Worm (Caenorhabditis elegans): Measurements from ENCODE around the gene hrg-1.

- TF ChIP-seq fkh-10 (GFP tag; optimal IDR thresholded peaks at IDR 0.05) (no peak), gmeb-2 (tag; optimal IDR thresholded peaks at IDR 0.05) (peak; percentile 57), madf-2 (tag; optimal IDR thresholded peaks at IDR 0.05) (peak; percentile 16), F13H6.1 (tag; optimal IDR thresholded peaks at IDR 0.05) (no peak), elt-2 (tag; optimal IDR thresholded peaks at IDR 0.05) (peak; percentile 40), hlh-30 (tag; optimal IDR thresholded peaks at IDR 0.05; ENCODE audit: insufficient read depth) (no peak), Y22D7AL.16 (tag; optimal IDR thresholded peaks at IDR 0.05) (peak; percentile 38)
Measured at ce11 chrX:3994418-3994817, 21.6 kb downstream of the hrg-1 start.

All from whole organism, late embryonic.